Worm (Caenorhabditis elegans) whole organism, late embryonic: ENCODE data around the gene F15A4.10.

Source experiments
- F13H6.1 ChIP-seq: sonication (generic microtip); optimal IDR thresholded peaks from 2 replicates; lab custom pipeline; 2016; ENCODE audit warnings: missing genetic modification characterization, missing compliant biosample characterization
- K02D7.2 ChIP-seq: sonication (generic microtip); optimal IDR thresholded peaks from 2 replicates; lab custom pipeline; 2017; ENCODE audit warnings: mild to moderate bottlenecking, missing genetic modification characterization, missing compliant biosample characterization
- T23F11.4 ChIP-seq: fragments of 200-800 bp; sonication (Bioruptor generic); optimal IDR thresholded peaks from 2 replicates; lab custom pipeline; 2018; ENCODE audit warnings: mild to moderate bottlenecking, missing genetic modification characterization, missing compliant biosample characterization
- ahr-1 ChIP-seq: sonication (generic microtip); optimal IDR thresholded peaks from 2 replicates; lab custom pipeline; 2016; ENCODE audit warnings: missing genetic modification characterization, missing compliant biosample characterization
- ceh-14 ChIP-seq: sonication (generic microtip); optimal IDR thresholded peaks from 2 replicates; lab custom pipeline; 2016; ENCODE audit warnings: missing genotype, missing genetic modification characterization, missing compliant biosample characterization
- ceh-18 ChIP-seq: sonication (generic microtip); optimal IDR thresholded peaks from 2 replicates; lab custom pipeline; 2016; ENCODE audit warnings: missing genetic modification characterization, missing compliant biosample characterization
- ceh-2 ChIP-seq: sonication (generic microtip); optimal IDR thresholded peaks from 2 replicates; lab custom pipeline; 2016; ENCODE audit warnings: missing genotype, missing genetic modification characterization, missing compliant biosample characterization
- ceh-24 ChIP-seq: sonication (generic microtip); optimal IDR thresholded peaks from 2 replicates; lab custom pipeline; 2016; ENCODE audit warnings: mild to moderate bottlenecking, missing genetic modification characterization, missing compliant biosample characterization
- ceh-30 ChIP-seq: fragments of 150-350 bp; optimal IDR thresholded peaks from 2 replicates; lab custom pipeline; 2014; ENCODE audit warnings: missing biosample characterization, missing genetic modification characterization
- ceh-31 ChIP-seq: sonication (generic microtip); optimal IDR thresholded peaks from 2 replicates; lab custom pipeline; 2016; ENCODE audit warnings: missing genetic modification characterization, missing compliant biosample characterization
- ceh-34 ChIP-seq: sonication (generic microtip); optimal IDR thresholded peaks from 2 replicates; lab custom pipeline; 2016; ENCODE audit warnings: mild to moderate bottlenecking, missing genetic modification characterization, missing compliant biosample characterization
- ceh-45 ChIP-seq: fragments of 200-800 bp; sonication (Bioruptor generic); IDR thresholded peaks from 2 replicates; pipeline ENCODE4 v1.3.6; 2022; ENCODE audit warnings: missing genetic modification reagents, missing genetic modification characterization, missing compliant biosample characterization
- ceh-48 ChIP-seq: sonication (generic microtip); optimal IDR thresholded peaks from 2 replicates; lab custom pipeline; 2016; ENCODE audit warnings: missing genetic modification characterization, inconsistent platforms, missing compliant biosample characterization
- ceh-6 ChIP-seq: fragments of 200-800 bp; sonication (Bioruptor generic); optimal IDR thresholded peaks from 2 replicates; lab custom pipeline; 2018; ENCODE audit warnings: mild to moderate bottlenecking, missing genetic modification characterization, missing compliant biosample characterization
- ceh-9 ChIP-seq: sonication (generic microtip); optimal IDR thresholded peaks from 2 replicates; lab custom pipeline; 2016; ENCODE audit warnings: mild to moderate bottlenecking, missing genetic modification characterization, inconsistent platforms, missing compliant biosample characterization
- che-1 ChIP-seq: sonication (generic microtip); optimal IDR thresholded peaks from 2 replicates; lab custom pipeline; 2016; ENCODE audit warnings: mild to moderate bottlenecking, missing genetic modification characterization, missing compliant biosample characterization
- dve-1 ChIP-seq: sonication (generic microtip); optimal IDR thresholded peaks from 2 replicates; lab custom pipeline; 2017; ENCODE audit warnings: antibody characterized with exemption, mild to moderate bottlenecking, missing genetic modification characterization, missing compliant biosample characterization
- elt-2 ChIP-seq: sonication (generic microtip); optimal IDR thresholded peaks from 2 replicates; lab custom pipeline; 2016; ENCODE audit warnings: missing genetic modification reagents, missing genetic modification characterization, missing compliant biosample characterization
- elt-4 ChIP-seq: sonication (generic microtip); optimal IDR thresholded peaks from 2 replicates; lab custom pipeline; 2016; ENCODE audit warnings: missing genetic modification characterization, missing compliant biosample characterization
- ets-4 ChIP-seq: sonication (generic microtip); optimal IDR thresholded peaks from 2 replicates; lab custom pipeline; 2016; ENCODE audit warnings: missing genetic modification characterization, missing compliant biosample characterization
- eyg-1 ChIP-seq: sonication (generic microtip); optimal IDR thresholded peaks from 2 replicates; lab custom pipeline; 2016; ENCODE audit warnings: missing genotype, missing genetic modification characterization, missing compliant biosample characterization
- fkh-6 ChIP-seq: sonication (generic microtip); optimal IDR thresholded peaks from 2 replicates; lab custom pipeline; 2016; ENCODE audit warnings: missing genetic modification characterization, missing compliant biosample characterization
- hlh-15 ChIP-seq: sonication (generic microtip); optimal IDR thresholded peaks from 2 replicates; lab custom pipeline; 2016; ENCODE audit warnings: missing genetic modification characterization, missing compliant biosample characterization
- hlh-30 ChIP-seq: sonication (generic microtip); optimal IDR thresholded peaks from 2 replicates; lab custom pipeline; 2017; ENCODE audit warnings: antibody characterized with exemption, missing genetic modification characterization, missing compliant biosample characterization; ENCODE audit not compliant: insufficient read depth
- hlh-6 ChIP-seq: sonication (generic microtip); optimal IDR thresholded peaks from 2 replicates; lab custom pipeline; 2016; ENCODE audit warnings: missing genotype, missing genetic modification characterization, missing compliant biosample characterization
- lin-11 ChIP-seq: fragments of 200-800 bp; sonication (Bioruptor generic); optimal IDR thresholded peaks from 2 replicates; lab custom pipeline; 2018; ENCODE audit warnings: mild to moderate bottlenecking, missing genetic modification characterization, missing compliant biosample characterization
- nfya-1 ChIP-seq: sonication (generic microtip); optimal IDR thresholded peaks from 2 replicates; lab custom pipeline; 2017; ENCODE audit warnings: missing genetic modification characterization, mild to moderate bottlenecking, missing compliant biosample characterization, antibody characterized with exemption, moderate library complexity
- nhr-11 ChIP-seq: fragments of 150-350 bp; optimal IDR thresholded peaks from 2 replicates; lab custom pipeline; 2014; ENCODE audit warnings: missing biosample characterization, missing genetic modification characterization
- nhr-232 ChIP-seq: sonication (generic microtip); optimal IDR thresholded peaks from 2 replicates; lab custom pipeline; 2016; ENCODE audit warnings: missing genetic modification characterization, missing compliant biosample characterization
- pag-3 ChIP-seq: sonication (generic microtip); optimal IDR thresholded peaks from 2 replicates; lab custom pipeline; 2016; ENCODE audit warnings: missing compliant biosample characterization, missing genetic modification characterization, borderline replicate concordance
- pax-1 ChIP-seq: fragments of 150-350 bp; optimal IDR thresholded peaks from 2 replicates; lab custom pipeline; 2014; ENCODE audit warnings: missing biosample characterization, missing genetic modification characterization
- pha-2 ChIP-seq: sonication (generic microtip); optimal IDR thresholded peaks from 2 replicates; lab custom pipeline; 2017; ENCODE audit warnings: mild to moderate bottlenecking, missing genetic modification characterization, missing compliant biosample characterization
- pha-4 ChIP-seq: fragments of 150-350 bp; optimal IDR thresholded peaks from 2 replicates; lab custom pipeline; 2018; ENCODE audit warnings: missing biosample characterization, missing genetic modification reagents, missing genetic modification characterization
- pqm-1 ChIP-seq: sonication (generic microtip); optimal IDR thresholded peaks from 2 replicates; lab custom pipeline; 2016; ENCODE audit warnings: missing genetic modification characterization, missing compliant biosample characterization
- pros-1 ChIP-seq: fragments of 150-350 bp; optimal IDR thresholded peaks from 2 replicates; lab custom pipeline; 2014; ENCODE audit warnings: missing biosample characterization, missing genetic modification reagents, missing genetic modification characterization
- sox-4 ChIP-seq: sonication (generic microtip); optimal IDR thresholded peaks from 2 replicates; lab custom pipeline; 2017; ENCODE audit warnings: mild to moderate bottlenecking, missing genetic modification characterization, inconsistent platforms, missing compliant biosample characterization
- syd-9 ChIP-seq: sonication (generic microtip); optimal IDR thresholded peaks from 2 replicates; lab custom pipeline; 2016; ENCODE audit warnings: mild to moderate bottlenecking, missing genetic modification characterization, moderate library complexity, missing compliant biosample characterization
- tbx-7 ChIP-seq: sonication (generic microtip); optimal IDR thresholded peaks from 2 replicates; lab custom pipeline; 2016; ENCODE audit warnings: missing genotype, missing genetic modification characterization, missing compliant biosample characterization
- ttx-3 ChIP-seq: sonication (generic microtip); optimal IDR thresholded peaks from 2 replicates; lab custom pipeline; 2016; ENCODE audit warnings: missing genetic modification reagents, missing genetic modification characterization, missing compliant biosample characterization
- unc-42 ChIP-seq: sonication (generic microtip); optimal IDR thresholded peaks from 2 replicates; lab custom pipeline; 2016; ENCODE audit warnings: missing genotype, missing genetic modification characterization, missing compliant biosample characterization
- unc-86 ChIP-seq: sonication (generic microtip); optimal IDR thresholded peaks from 2 replicates; lab custom pipeline; 2016; ENCODE audit warnings: missing genetic modification characterization, missing compliant biosample characterization
- zip-5 ChIP-seq: sonication (generic microtip); optimal IDR thresholded peaks from 2 replicates; lab custom pipeline; 2016; ENCODE audit warnings: missing genetic modification characterization, missing compliant biosample characterization
- ztf-16 ChIP-seq: sonication (generic microtip); optimal IDR thresholded peaks from 2 replicates; lab custom pipeline; 2017; ENCODE audit warnings: missing genetic modification characterization, missing compliant biosample characterization

F15A4.10 gene

ce11 chrII:12462244-12462643 lies 22.7 kb downstream of the F15A4.10 start, which contains the start of gene F15A4.2:
Gene F15A4.2 (plus strand): TSS chrII:12462544.
- TF ChIP-seq nhr-11 (tag; lab: Kevin White, UChicago) (no peak), ahr-1 (no peak), che-1 (tag; lab: Kevin White, UChicago) (no peak), eyg-1 (no peak), ceh-18 (tag; lab: Kevin White, UChicago) (no peak), hlh-30 (tag; lab: Kevin White, UChicago) (no peak), T23F11.4 (no peak), ceh-30 (tag; lab: Kevin White, UChicago) (no peak), ceh-2 (tag; lab: Kevin White, UChicago) (no peak), hlh-15 (tag; lab: Kevin White, UChicago) (no peak), unc-86 (tag; lab: Kevin White, UChicago) (no peak), hlh-6 (tag; lab: Kevin White, UChicago) (no peak), ceh-14 (tag; lab: Kevin White, UChicago) (no peak), nfya-1 (no peak), ceh-45 (no peak), elt-2 (no peak), nhr-232 (tag; lab: Kevin White, UChicago) (no peak), elt-4 (tag; lab: Kevin White, UChicago) (no peak), ceh-24 (tag; lab: Kevin White, UChicago) (no peak)

- no peak for TF ChIP-seq ahr-1
- TF ChIP-seq pag-3: no peak
- TF ChIP-seq ztf-16 (tag; lab: Kevin White, UChicago): no peak
- no peak for TF ChIP-seq pqm-1
- TF ChIP-seq lin-11: no peak
- no peak for TF ChIP-seq syd-9 (tag; lab: Kevin White, UChicago)
- no peak for TF ChIP-seq ets-4 (tag; lab: Kevin White, UChicago)
- TF ChIP-seq pros-1 (tag; lab: Kevin White, UChicago): no peak
- TF ChIP-seq ttx-3 (tag; lab: Kevin White, UChicago): no peak
- no peak for TF ChIP-seq K02D7.2 (tag; lab: Kevin White, UChicago)
- TF ChIP-seq unc-42: no peak
- no peak for TF ChIP-seq fkh-6 (tag; lab: Kevin White, UChicago)
- TF ChIP-seq, all 69 proteins: peak for 0
Measured at ce11 chrII:12460602-12461453, 24.1 kb downstream of the F15A4.10 start, which contains the start of gene tag-280. Gene tag-280 (plus strand): TSS chrII:12460652.

ce11 chrII:12459422-12459821 lies 25.5 kb downstream of the F15A4.10 start, which contains the start of gene tag-281:
Gene tag-281 (plus strand): TSS chrII:12459761.
- TF ChIP-seq ceh-34 (tag; lab: Kevin White, UChicago): peak; percentile 12
- TF ChIP-seq pax-1 (tag; lab: Kevin White, UChicago): peak; percentile 6
- TF ChIP-seq ceh-18 (tag; lab: Kevin White, UChicago): peak; percentile 25
- no peak for TF ChIP-seq F13H6.1 (tag; lab: Kevin White, UChicago)
- TF ChIP-seq unc-86 (tag; lab: Kevin White, UChicago): peak; percentile 21
- no peak for TF ChIP-seq tbx-7
- TF ChIP-seq nfya-1: peak; percentile 68
- TF ChIP-seq ztf-16 (tag; lab: Kevin White, UChicago): no peak
- peak; percentile 15 for TF ChIP-seq ceh-31 (tag; lab: Kevin White, UChicago)
- peak; percentile 3 for TF ChIP-seq ceh-48 (tag; lab: Kevin White, UChicago)
- TF ChIP-seq unc-42: peak; percentile 47
- TF ChIP-seq, all 69 proteins: peak for 8

- TF ChIP-seq dve-1 (tag; lab: Kevin White, UChicago) (no peak), ceh-9 (no peak), ceh-31 (tag; lab: Kevin White, UChicago) (no peak), sox-4 (no peak), pax-1 (tag; lab: Kevin White, UChicago) (no peak), unc-86 (tag; lab: Kevin White, UChicago) (no peak), zip-5 (no peak), ceh-24 (tag; lab: Kevin White, UChicago) (no peak), pha-4 (tag; lab: Kevin White, UChicago) (no peak), ceh-30 (tag; lab: Kevin White, UChicago) (no peak), ceh-6 (GFP tag; lab: Kevin White, UChicago) (no peak), pha-2 (no peak)
Measured at ce11 chrII:12457275-12457674, 27.7 kb downstream of the F15A4.10 start, which contains the start of gene sre-38. Gene sre-38 (plus strand): TSS chrII:12457575.
